Fruit fly (Drosophila melanogaster) whole organism, embryonic: Measurements from ENCODE around the gene CG44040.
A peak's percentile ranks its signal among the peaks of the same experiment; 100 is the strongest.

ENCODE experiments used
- Aef1 ChIP-seq: fragments of 200-800 bp; sonication (Bioruptor generic); IDR thresholded peaks from 3 replicates; pipeline ENCODE4 v1.3.6; 2022; ENCODE audit warnings: missing biosample characterization, missing genetic modification characterization
- Bgb ChIP-seq: fragments of 200-800 bp; sonication (Bioruptor generic); IDR thresholded peaks from 2 replicates; pipeline ENCODE4 v1.3.6; 2022; ENCODE audit warnings: missing biosample characterization, missing genetic modification characterization; ENCODE audit not compliant: partially characterized antibody
- CG10209 ChIP-seq: fragments of 200-800 bp; sonication (Bioruptor generic); optimal IDR thresholded peaks from 3 replicates; lab custom pipeline; 2017; ENCODE audit warnings: missing biosample characterization, mild to moderate bottlenecking, missing genetic modification characterization, missing genetic modification reagents
- CG12659 ChIP-seq: fragments of 200-800 bp; sonication (Bioruptor generic); optimal IDR thresholded peaks from 3 replicates; lab custom pipeline; 2017; ENCODE audit warnings: mild to moderate bottlenecking, missing biosample characterization, missing genetic modification reagents, missing genetic modification characterization
- CG1529 ChIP-seq: fragments of 200-800 bp; sonication (Bioruptor generic); optimal IDR thresholded peaks from 3 replicates; lab custom pipeline; 2018; ENCODE audit warnings: missing biosample characterization, missing genetic modification characterization
- CG18262 ChIP-seq: fragments of 200-800 bp; optimal IDR thresholded peaks from 3 replicates; lab custom pipeline; 2019; ENCODE audit warnings: missing biosample characterization, mild to moderate bottlenecking, missing genetic modification characterization, moderate library complexity
- CG18764 ChIP-seq: fragments of 200-800 bp; sonication (Bioruptor generic); optimal IDR thresholded peaks from 3 replicates; lab custom pipeline; 2016; ENCODE audit warnings: missing biosample characterization, missing genetic modification characterization
- CG34422 ChIP-seq: fragments of 200-800 bp; sonication (Bioruptor generic); IDR thresholded peaks from 3 replicates; pipeline ENCODE4 v1.3.6; 2022; ENCODE audit warnings: missing biosample characterization, missing genetic modification characterization
- CG4730 ChIP-seq: fragments of 200-800 bp; sonication (Bioruptor generic); IDR thresholded peaks from 2 replicates; pipeline ENCODE4 v1.3.6; 2022; ENCODE audit warnings: missing biosample characterization, missing genetic modification characterization
- CG7357 ChIP-seq: fragments of 200-800 bp; sonication (Bioruptor generic); IDR thresholded peaks from 3 replicates; pipeline ENCODE4 v1.3.6; 2022; ENCODE audit warnings: missing biosample characterization, missing genetic modification characterization
- CG7839 ChIP-seq: fragments of 200-800 bp; sonication (Bioruptor generic); optimal IDR thresholded peaks from 3 replicates; lab custom pipeline; 2018; ENCODE audit warnings: missing biosample characterization, mild to moderate bottlenecking, missing genetic modification characterization, moderate library complexity
- CG7963 ChIP-seq: fragments of 200-800 bp; sonication (Bioruptor generic); IDR thresholded peaks from 3 replicates; pipeline ENCODE4 v1.3.6; 2022; ENCODE audit warnings: missing biosample characterization, missing genetic modification characterization; ENCODE audit not compliant: partially characterized antibody
- CG7987 ChIP-seq: fragments of 200-800 bp; sonication (Bioruptor generic); optimal IDR thresholded peaks from 2 replicates; lab custom pipeline; 2018; ENCODE audit warnings: missing biosample characterization, mild to moderate bottlenecking, missing genetic modification characterization, moderate library complexity
- CG8388 ChIP-seq: fragments of 200-800 bp; sonication (Bioruptor generic); optimal IDR thresholded peaks from 2 replicates; lab custom pipeline; 2019; ENCODE audit warnings: missing biosample characterization, mild to moderate bottlenecking, missing genetic modification characterization, moderate library complexity
- CG9437 ChIP-seq: fragments of 200-800 bp; sonication (Bioruptor generic); optimal IDR thresholded peaks from 2 replicates; lab custom pipeline; 2018; ENCODE audit warnings: missing biosample characterization, mild to moderate bottlenecking, missing genetic modification characterization
- CoRest ChIP-seq: fragments of 200-800 bp; sonication (Bioruptor generic); optimal IDR thresholded peaks from 3 replicates; lab custom pipeline; 2018; ENCODE audit warnings: missing biosample characterization, mild to moderate bottlenecking, missing genetic modification characterization, moderate library complexity
- D19A ChIP-seq: fragments of 200-800 bp; optimal IDR thresholded peaks from 3 replicates; lab custom pipeline; 2019; ENCODE audit warnings: missing biosample characterization, mild to moderate bottlenecking, missing genetic modification characterization, moderate library complexity
- Dp ChIP-seq: fragments of 200-800 bp; sonication (Bioruptor generic); optimal IDR thresholded peaks from 2 replicates; lab custom pipeline; 2018; ENCODE audit warnings: missing biosample characterization, mild to moderate bottlenecking, missing genetic modification characterization, moderate library complexity
- Eip74EF ChIP-seq, 2 experiments: fragments of 200-800 bp in 1 of 2; fragments of >200 bp in 1 of 2; sonication (Bioruptor generic) in 1 of 2; optimal IDR thresholded peaks; 2 replicates each; lab custom pipeline; 2017 to 2019; ENCODE audit warnings: missing biosample characterization in 2 of 2, missing genetic modification characterization in 2 of 2, mild to moderate bottlenecking in 1 of 2, moderate library complexity in 1 of 2
- Ets65A ChIP-seq: fragments of 200-800 bp; sonication (Bioruptor generic); peaks from one replicate; lab custom pipeline; 2016; ENCODE audit warnings: missing biosample characterization, missing genetic modification characterization
- Gsc ChIP-seq: fragments of 200-800 bp; sonication (Bioruptor generic); IDR thresholded peaks from 2 replicates; pipeline ENCODE4 v1.3.6; 2022; ENCODE audit warnings: missing biosample characterization, missing genetic modification characterization
- Hand ChIP-seq: fragments of 200-800 bp; sonication (Bioruptor generic); optimal IDR thresholded peaks from 2 replicates; lab custom pipeline; 2017; ENCODE audit warnings: mild to moderate bottlenecking, missing biosample characterization, missing genetic modification reagents, missing genetic modification characterization
- Jarid2 ChIP-seq: fragments of 200-800 bp; sonication (Bioruptor generic); optimal IDR thresholded peaks from 3 replicates; lab custom pipeline; 2017; ENCODE audit warnings: mild to moderate bottlenecking, missing biosample characterization, missing genetic modification reagents, missing genetic modification characterization
- Max ChIP-seq: fragments of 200-800 bp; sonication (Bioruptor generic); optimal IDR thresholded peaks from 2 replicates; lab custom pipeline; 2016; ENCODE audit warnings: missing biosample characterization, mild to moderate bottlenecking, missing genetic modification characterization
- Oli ChIP-seq: fragments of 200-800 bp; sonication (Bioruptor generic); optimal IDR thresholded peaks from 2 replicates; lab custom pipeline; 2018; ENCODE audit warnings: missing biosample characterization, mild to moderate bottlenecking, missing genetic modification characterization, moderate library complexity
- Opbp ChIP-seq: fragments of 200-800 bp; sonication (Bioruptor generic); IDR thresholded peaks from 3 replicates; pipeline ENCODE4 v1.3.6; 2022; ENCODE audit warnings: missing biosample characterization, missing genetic modification characterization; ENCODE audit not compliant: partially characterized antibody
- PHDP ChIP-seq: fragments of 200-800 bp; sonication (Bioruptor generic); optimal IDR thresholded peaks from 3 replicates; lab custom pipeline; 2018; ENCODE audit warnings: missing biosample characterization, mild to moderate bottlenecking, missing genetic modification characterization, moderate library complexity
- Six4 ChIP-seq: fragments of 200-800 bp; sonication (Bioruptor generic); optimal IDR thresholded peaks from 2 replicates; lab custom pipeline; 2016; ENCODE audit warnings: missing biosample characterization, missing genetic modification characterization
- Taf1 ChIP-seq: fragments of 200-800 bp; sonication (Bioruptor generic); IDR thresholded peaks from 2 replicates; pipeline ENCODE4 v1.3.6; 2022; ENCODE audit warnings: missing biosample characterization, missing genetic modification characterization
- ash1 ChIP-seq: fragments of 200-800 bp; sonication (Bioruptor generic); optimal IDR thresholded peaks from 2 replicates; lab custom pipeline; 2018; ENCODE audit warnings: missing biosample characterization, mild to moderate bottlenecking, missing genetic modification characterization
- chn ChIP-seq: fragments of 200-800 bp; sonication (Bioruptor generic); optimal IDR thresholded peaks from 2 replicates; lab custom pipeline; 2016; ENCODE audit warnings: missing biosample characterization, missing genetic modification characterization
- eyg ChIP-seq: fragments of 200-800 bp; sonication (Bioruptor generic); optimal IDR thresholded peaks from 3 replicates; lab custom pipeline; 2016; ENCODE audit warnings: missing biosample characterization, missing genetic modification characterization
- insv ChIP-seq, 2 experiments: fragments of 200-800 bp; sonication (Bioruptor generic); optimal IDR thresholded peaks; 3 replicates each; lab custom pipeline; 2016 to 2018; ENCODE audit warnings: missing biosample characterization in 2 of 2, missing genetic modification characterization in 2 of 2
- lilli ChIP-seq: fragments of 200-800 bp; sonication (Bioruptor generic); optimal IDR thresholded peaks from 3 replicates; lab custom pipeline; 2016; ENCODE audit warnings: missing biosample characterization, missing genetic modification characterization
- maf-S ChIP-seq: fragments of 200-800 bp; sonication (Bioruptor generic); optimal IDR thresholded peaks from 2 replicates; lab custom pipeline; 2016; ENCODE audit warnings: missing biosample characterization, missing genetic modification characterization
- mld ChIP-seq: fragments of 200-800 bp; sonication (Bioruptor generic); IDR thresholded peaks from 3 replicates; pipeline ENCODE4 v1.3.6; 2022; ENCODE audit warnings: missing biosample characterization, missing genetic modification characterization; ENCODE audit not compliant: partially characterized antibody
- nom ChIP-seq: fragments of 200-800 bp; sonication (Bioruptor generic); optimal IDR thresholded peaks from 2 replicates; lab custom pipeline; 2017; ENCODE audit warnings: missing biosample characterization, missing genetic modification characterization, mild to moderate bottlenecking, moderate library complexity, missing genetic modification reagents
- onecut ChIP-seq: fragments of 200-800 bp; sonication (Bioruptor generic); IDR thresholded peaks from 2 replicates; pipeline ENCODE4 v1.3.6; 2022; ENCODE audit warnings: missing biosample characterization, missing genetic modification characterization
- otp ChIP-seq: fragments of 200-800 bp; sonication (Bioruptor generic); IDR thresholded peaks from 3 replicates; pipeline ENCODE4, ENCODE4 v1.3.6; 2022; ENCODE audit warnings: missing biosample characterization, missing genetic modification characterization
- peb ChIP-seq: fragments of 200-800 bp; sonication (Bioruptor generic); IDR thresholded peaks from 2 replicates; pipeline ENCODE4 v1.3.6; 2022; ENCODE audit warnings: missing biosample characterization, missing genetic modification characterization
- pho ChIP-seq: fragments of 200-800 bp; sonication (Bioruptor generic); optimal IDR thresholded peaks from 2 replicates; lab custom pipeline; 2016; ENCODE audit warnings: missing biosample characterization, missing genetic modification characterization
- prd ChIP-seq, 3 experiments: fragments of >200 bp in 2 of 3; fragments of 200-800 bp in 1 of 3; sonication (Bioruptor generic) in 1 of 3; optimal IDR thresholded peaks in 2 of 3; IDR thresholded peaks in 1 of 3; 2 replicates in 2 of 3; 3 replicates in 1 of 3; pipeline versions ENCODE4 v1.3.6 to Lab custom; 2017 to 2022; ENCODE audit warnings: missing biosample characterization in 1 of 3, missing genetic modification characterization in 1 of 3
- run ChIP-seq: fragments of 200-800 bp; sonication (Bioruptor generic); optimal IDR thresholded peaks from 3 replicates; lab custom pipeline; 2018; ENCODE audit warnings: missing biosample characterization, mild to moderate bottlenecking, missing genetic modification characterization
- schlank ChIP-seq: fragments of 200-800 bp; sonication (Bioruptor generic); optimal IDR thresholded peaks from 2 replicates; lab custom pipeline; 2018; ENCODE audit warnings: missing biosample characterization, mild to moderate bottlenecking, missing genetic modification characterization
- sisA ChIP-seq: fragments of 200-800 bp; sonication (Bioruptor generic); IDR thresholded peaks from 2 replicates; pipeline ENCODE4 v1.3.6; 2022; ENCODE audit warnings: missing biosample characterization, missing genetic modification characterization
- slbo ChIP-seq: fragments of 200-800 bp; sonication (Bioruptor generic); IDR thresholded peaks from 2 replicates; pipeline ENCODE4 v1.3.6; 2022; ENCODE audit warnings: missing biosample characterization, missing genetic modification characterization
- so ChIP-seq: fragments of 200-800 bp; sonication (Bioruptor generic); IDR thresholded peaks from 3 replicates; pipeline ENCODE4 v1.3.6; 2022; ENCODE audit warnings: missing biosample characterization, missing genetic modification characterization
- sug ChIP-seq: fragments of 200-800 bp; optimal IDR thresholded peaks from 2 replicates; lab custom pipeline; 2019; ENCODE audit warnings: missing biosample characterization, mild to moderate bottlenecking, missing genetic modification characterization, moderate library complexity
- trh ChIP-seq: fragments of 200-800 bp; sonication (Bioruptor generic); optimal IDR thresholded peaks from 2 replicates; lab custom pipeline; 2016; ENCODE audit warnings: missing biosample characterization, missing genetic modification characterization

CG44040 gene

DNA sequence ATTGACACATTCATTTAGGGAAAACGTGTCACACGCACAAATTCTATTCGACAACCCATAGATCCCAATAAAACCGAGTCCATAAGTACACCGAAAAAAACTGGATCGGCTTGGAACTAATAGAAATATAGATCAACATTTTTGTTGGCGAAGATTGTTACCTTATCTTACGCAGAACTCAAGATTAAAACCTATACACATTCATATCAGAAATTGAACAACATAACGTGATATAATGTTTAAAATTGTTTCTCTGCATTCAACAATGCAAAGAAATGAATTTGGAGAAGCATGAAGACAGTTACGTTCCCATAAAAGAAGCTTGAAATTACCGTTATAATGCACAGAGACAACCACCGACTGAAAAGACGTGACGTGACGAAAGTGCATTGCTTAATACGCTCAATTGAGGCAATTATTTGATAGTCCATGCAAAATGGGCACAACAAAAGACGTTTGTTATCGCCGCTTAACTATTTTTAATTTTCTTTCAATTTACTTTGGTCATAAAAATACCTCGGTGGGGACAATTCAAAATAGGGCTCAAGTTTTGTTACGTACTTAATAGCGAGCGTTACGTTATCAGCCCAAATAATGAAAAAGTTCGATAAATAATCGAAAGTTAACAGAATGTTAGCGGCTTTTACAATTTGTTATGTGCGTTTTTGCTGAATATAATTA lies 20.0 kb downstream of the CG44040 start, which contains the start of gene SerRS-m:
Gene SerRS-m, plus strand, starts transcription at position 616 of the 681 bp plus-strand sequence.
- TF ChIP-seq Oli (peak; percentile 13), CG18262 (peak; percentile 14), CG7357 (GFP tag; lab: Robert Waterston, UW) (0 out of 3 replicates have a peak, but pooled peaks have one; percentile 6), Taf1 (GFP tag; lab: Robert Waterston, UW) (no peak), run (tag; lab: Kevin White, UChicago) (no peak), CoRest (tag; lab: Kevin White, UChicago) (peak; percentile 18), lilli (GFP tag; lab: Kevin White, UChicago) (peak; percentile 11), pho (peak; percentile 1), CG7987 (GFP tag; lab: Kevin White, UChicago) (no peak), CG9437 (peak; percentile 99), trh (GFP tag; lab: Kevin White, UChicago) (no peak), peb (GFP tag; lab: Robert Waterston, UW) (no peak), CG34422 (GFP tag; lab: Robert Waterston, UW) (no peak), CG7839 (no peak), onecut (GFP tag; lab: Robert Waterston, UW) (no peak), chn (GFP tag; lab: Kevin White, UChicago) (no peak), Bgb (GFP tag; lab: Robert Waterston, UW) (0 out of 2 replicates have a peak, but pooled peaks have one; percentile 6), Eip74EF (GFP tag; optimal IDR thresholded peaks at IDR 0.05; lab: Kevin White, UChicago) (no peak), Dp (peak; percentile 25), Opbp (GFP tag; lab: Robert Waterston, UW) (no peak), maf-S (GFP tag; lab: Kevin White, UChicago) (no peak), sisA (no peak), nom (GFP tag; lab: Kevin White, UChicago) (no peak), Max (GFP tag; lab: Kevin White, UChicago) (no peak), Six4 (GFP tag; lab: Kevin White, UChicago) (peak; percentile 17), insv (GFP tag; optimal IDR thresholded peaks at IDR 0.05; lab: Kevin White, UChicago) (no peak), CG8388 (peak; percentile 41), CG1529 (no peak), eyg (GFP tag; lab: Kevin White, UChicago) (no peak), slbo (no peak), so (GFP tag; lab: Robert Waterston, UW) (no peak), Aef1 (GFP tag; lab: Robert Waterston, UW) (no peak), Jarid2 (GFP tag; lab: Kevin White, UChicago) (no peak), D19A (tag; lab: Kevin White, UChicago) (no peak), CG18764 (GFP tag; lab: Kevin White, UChicago) (no peak), CG7963 (GFP tag; lab: Robert Waterston, UW) (no peak), prd (optimal IDR thresholded peaks at IDR 0.05; lab: Kevin White, UChicago) (no peak), prd (GFP tag; IDR thresholded peaks at IDR 0.05; lab: Robert Waterston, UW) (peak; percentile 21; the same call in 1 of the 3 replicates), CG4730 (GFP tag; lab: Robert Waterston, UW) (no peak), otp (no peak), Gsc (no peak), Hand (no peak), PHDP (tag; lab: Kevin White, UChicago) (peak; percentile 17), sug (peak; percentile 12), schlank (no peak), Ets65A (GFP tag; lab: Kevin White, UChicago) (peak; percentile 34), ash1 (GFP tag; lab: Kevin White, UChicago) (no peak), CG10209 (peak; percentile 3), mld (GFP tag; lab: Robert Waterston, UW) (no peak), CG12659 (peak; percentile 3)
